Worm (Caenorhabditis elegans): ENCODE results near the gene C37C3.2.

Gene C37C3.2

DNA sequence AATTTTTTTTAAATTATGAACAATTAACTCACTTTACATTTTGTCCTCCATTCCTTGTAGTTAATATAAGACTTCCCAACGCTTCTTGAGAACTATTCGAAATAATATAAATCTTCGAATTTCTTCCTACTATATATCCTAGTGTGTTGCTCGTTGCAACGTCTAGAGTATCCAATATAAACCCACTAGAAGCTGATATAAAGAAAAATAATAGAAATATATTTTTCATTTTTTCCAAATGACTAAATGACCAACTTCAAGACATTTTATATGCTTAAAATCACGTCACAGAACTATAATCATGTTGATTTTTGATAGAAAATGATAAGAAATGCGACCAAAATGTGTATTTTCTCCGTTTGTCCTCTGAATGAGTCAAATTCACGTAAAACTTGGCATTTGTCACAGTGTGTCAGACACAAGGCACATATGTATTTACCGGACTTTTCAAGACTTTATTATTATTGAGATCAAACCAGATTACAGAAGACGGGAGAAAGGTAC, 7.3 kb downstream of the C37C3.2 start, which contains the start of gene C37C3.10:
C37C3.10 (minus strand) TSS at position 51 of the 504 bp plus-strand sequence.
- TF ChIP-seq him-1 (tag; optimal IDR thresholded peaks at IDR 0.05) (no peak), dao-5 (tag; optimal IDR thresholded peaks at IDR 0.05) (no peak), W03F9.2 (tag; optimal IDR thresholded peaks at IDR 0.05) (no peak)

DNA sequence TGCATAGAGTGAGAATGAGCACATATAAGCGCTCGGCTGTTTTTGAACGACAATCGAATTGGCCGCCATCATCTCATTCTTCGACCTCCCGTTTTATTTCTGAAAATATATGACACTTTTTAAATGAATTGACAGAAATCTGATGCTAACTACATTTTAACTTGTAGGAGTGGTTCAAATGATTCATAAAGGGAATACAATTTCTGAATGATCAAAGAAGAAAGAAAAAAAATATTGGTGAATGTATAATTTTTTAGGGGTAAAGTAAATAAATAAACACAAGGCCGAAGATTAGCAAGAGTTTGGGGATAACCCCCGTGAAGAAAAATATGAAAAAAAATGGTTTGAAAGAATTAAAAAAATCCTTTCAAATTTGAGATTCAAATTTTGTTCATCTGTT, 8.9 kb downstream of the C37C3.2 start, which contains the start of gene C37C3.11:
C37C3.11 (minus strand) TSS at position 101 of the 400 bp plus-strand sequence.
- TF ChIP-seq W03F9.2 (tag; optimal IDR thresholded peaks at IDR 0.05) = no peak
- TF ChIP-seq dao-5 (tag; optimal IDR thresholded peaks at IDR 0.05) = no peak
- TF ChIP-seq him-1 (tag; optimal IDR thresholded peaks at IDR 0.05) = no peak

DNA sequence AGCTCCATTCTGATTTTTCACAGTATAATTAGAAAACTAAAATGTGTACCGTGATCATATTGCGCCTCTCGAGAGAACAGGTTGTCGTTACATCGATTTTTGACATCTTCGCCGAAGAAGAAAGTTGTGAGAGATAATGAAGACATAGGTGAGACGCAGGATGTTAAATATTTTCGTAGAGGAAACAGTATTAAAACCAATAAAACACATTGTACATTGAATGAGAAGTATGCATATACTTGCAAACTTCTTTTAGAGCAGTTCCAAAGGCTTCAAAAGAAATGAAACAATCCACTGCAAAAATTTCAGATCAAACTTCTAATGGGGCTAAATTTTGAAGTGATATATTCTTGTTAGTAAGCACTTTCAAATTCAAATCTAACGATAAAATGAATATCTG, 15.0 kb downstream of the C37C3.2 start, which contains the start of gene nipi-4:
nipi-4 (minus strand) TSS at position 101 of the 400 bp plus-strand sequence.
- TF ChIP-seq W03F9.2 (tag; optimal IDR thresholded peaks at IDR 0.05) = no peak
- no peak for TF ChIP-seq him-1 (tag; optimal IDR thresholded peaks at IDR 0.05)
- TF ChIP-seq dao-5 (tag; optimal IDR thresholded peaks at IDR 0.05) = no peak

DNA sequence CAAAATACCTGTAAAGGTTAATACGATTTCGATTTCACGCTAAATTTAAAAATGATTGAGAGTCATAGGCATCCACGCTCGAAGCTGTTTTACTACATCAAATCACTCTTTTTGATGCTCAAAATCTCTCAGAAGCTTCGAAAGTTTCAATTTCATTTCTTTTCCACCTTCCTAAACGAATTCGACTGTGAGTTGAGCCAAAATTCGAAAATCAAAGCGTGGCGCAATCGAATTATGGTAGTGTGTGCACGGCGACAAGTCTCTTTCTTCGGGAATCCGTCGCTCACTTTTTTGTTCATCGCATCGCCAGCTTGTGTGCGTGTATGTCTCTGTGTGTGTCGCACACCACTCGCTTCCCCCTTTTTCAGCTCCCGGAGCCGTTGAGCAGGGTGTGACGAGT, 17.2 kb downstream of the C37C3.2 start:
- TF ChIP-seq dao-5 (tag; optimal IDR thresholded peaks at IDR 0.05) = no peak
- no peak for TF ChIP-seq W03F9.2 (tag; optimal IDR thresholded peaks at IDR 0.05)
- no peak for TF ChIP-seq him-1 (tag; optimal IDR thresholded peaks at IDR 0.05)

DNA sequence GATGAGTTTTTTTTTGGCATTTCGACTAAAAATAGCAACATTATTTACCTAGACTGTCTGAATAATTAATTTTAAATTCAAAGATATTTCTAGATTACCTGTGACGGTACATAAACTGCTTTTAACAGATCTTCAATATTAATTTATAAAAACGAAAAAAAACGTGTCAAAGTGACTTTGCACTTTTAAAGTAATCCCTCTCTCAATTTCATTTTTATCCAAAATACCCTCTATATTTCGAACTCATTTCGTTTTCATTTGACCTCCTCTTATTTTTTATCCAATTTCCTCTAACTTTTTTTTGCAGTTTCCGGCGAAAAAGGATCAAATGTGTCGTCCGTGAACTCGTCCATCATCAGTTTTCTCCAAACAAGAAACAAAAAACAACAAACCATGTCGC, 19.7 kb downstream of the C37C3.2 start, which contains the start of gene F40A3.4:
F40A3.4 (plus strand) TSS at position 301 of the 400 bp plus-strand sequence.
- no peak for TF ChIP-seq W03F9.2 (tag; optimal IDR thresholded peaks at IDR 0.05)
- no peak for TF ChIP-seq dao-5 (tag; optimal IDR thresholded peaks at IDR 0.05)
- no peak for TF ChIP-seq him-1 (tag; optimal IDR thresholded peaks at IDR 0.05)

DNA sequence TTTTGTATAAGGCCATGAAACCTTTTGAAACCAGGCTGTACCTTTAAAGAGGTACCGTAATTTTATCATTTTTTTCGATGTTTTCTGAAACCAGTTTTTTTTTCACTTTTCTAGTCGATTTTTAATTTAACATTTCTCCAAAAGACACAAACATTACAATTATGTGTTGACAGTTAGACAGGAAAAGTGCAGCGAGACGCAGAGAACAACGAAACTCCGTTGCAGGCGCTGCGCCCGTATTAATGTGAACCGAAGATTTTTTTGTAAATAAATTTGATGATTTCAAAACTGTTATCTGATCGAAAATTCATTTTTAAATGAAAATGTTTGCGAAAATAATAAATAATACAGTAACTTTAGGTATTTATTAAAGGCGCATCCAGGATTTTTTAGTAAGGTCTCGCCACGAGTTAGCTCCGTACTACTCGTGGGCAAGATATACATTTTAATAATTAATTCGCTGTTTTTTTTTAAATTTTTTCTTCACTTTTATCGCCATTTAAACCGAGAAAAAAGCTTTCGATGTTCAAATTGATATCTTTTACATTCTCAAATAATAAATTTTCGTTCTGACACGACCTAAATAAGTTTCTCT, 21.2 kb downstream of the C37C3.2 start, which contains the start of gene F40A3.3:
F40A3.3 (plus strand) TSS at position 564 of the 595 bp plus-strand sequence.
- TF ChIP-seq W03F9.2 (tag; optimal IDR thresholded peaks at IDR 0.05) (peak; percentile 38), dao-5 (tag; optimal IDR thresholded peaks at IDR 0.05) (no peak)

DNA sequence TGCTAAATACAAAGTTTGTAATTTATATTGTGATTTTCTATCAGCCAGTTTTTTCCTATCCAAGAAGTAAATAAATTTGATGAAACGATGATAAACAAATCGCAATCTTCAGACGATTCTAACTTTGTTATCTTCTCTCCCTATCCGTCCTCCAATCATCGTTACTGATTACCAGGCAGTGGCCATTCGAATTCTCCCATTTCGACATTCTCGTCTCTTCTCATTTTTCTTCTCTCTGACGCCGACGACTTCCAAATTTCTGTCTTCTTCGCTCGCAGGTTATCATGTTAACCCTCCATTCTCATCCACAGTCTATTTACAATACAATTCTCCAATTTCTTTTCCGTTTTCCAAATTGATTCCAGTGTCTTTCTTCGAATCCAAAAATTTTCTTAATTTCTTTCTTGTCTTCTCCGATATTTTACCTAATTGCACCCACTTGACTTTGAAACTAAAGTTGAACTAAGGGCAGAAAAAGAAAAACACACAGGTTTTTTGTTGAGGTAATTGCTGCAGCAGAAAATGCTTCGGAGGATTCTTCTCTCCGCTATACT, 22.7 kb downstream of the C37C3.2 start, which contains the start of gene F40A3.2:
F40A3.2 (plus strand) TSS at position 504 of the 554 bp plus-strand sequence.
- TF ChIP-seq him-1 (tag; optimal IDR thresholded peaks at IDR 0.05) = no peak
- TF ChIP-seq W03F9.2 (tag; optimal IDR thresholded peaks at IDR 0.05) = no peak
- no peak for TF ChIP-seq dao-5 (tag; optimal IDR thresholded peaks at IDR 0.05)

DNA sequence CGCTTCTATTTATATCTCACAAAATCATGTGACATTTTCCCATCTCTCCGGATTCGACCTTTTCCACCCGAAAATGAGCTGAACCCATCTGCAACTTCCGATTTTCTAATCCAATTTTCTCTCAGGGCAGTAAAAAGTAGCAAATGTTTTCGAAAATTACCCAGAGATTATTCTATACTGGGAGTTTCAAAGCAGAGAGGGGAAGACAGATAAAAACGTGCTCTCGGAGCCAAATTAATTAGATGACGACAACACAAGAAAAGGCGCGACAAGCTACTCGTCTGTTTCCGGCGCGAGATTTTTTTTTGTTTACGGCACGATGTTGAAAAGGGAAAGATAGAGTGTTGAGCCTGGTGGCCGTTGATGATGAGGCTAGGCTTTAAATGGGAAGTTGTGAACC, 28.7 kb downstream of the C37C3.2 start:
- no peak for TF ChIP-seq W03F9.2 (tag; optimal IDR thresholded peaks at IDR 0.05)
- TF ChIP-seq him-1 (tag; optimal IDR thresholded peaks at IDR 0.05) = no peak
- TF ChIP-seq dao-5 (tag; optimal IDR thresholded peaks at IDR 0.05) = no peak

DNA sequence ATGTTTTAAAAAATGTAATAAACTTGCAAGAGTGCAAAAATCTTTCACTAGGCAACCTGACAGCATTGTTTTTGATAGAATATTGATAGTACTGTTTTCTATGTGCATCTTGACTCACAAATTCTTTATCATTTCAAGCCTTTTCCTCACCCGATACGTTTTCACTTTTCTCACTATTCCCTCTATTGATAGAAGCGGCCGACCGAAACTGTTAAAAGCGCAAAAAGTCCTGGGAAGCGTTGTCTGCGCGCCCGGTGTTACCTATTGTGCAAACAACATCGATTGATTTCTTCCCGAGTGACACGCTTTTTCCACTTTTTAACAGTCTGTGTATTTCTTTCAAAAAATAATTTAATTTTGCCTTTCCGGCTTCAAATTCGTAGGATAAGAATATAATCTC, 32.3 kb downstream of the C37C3.2 start:
- no peak for TF ChIP-seq dao-5 (tag; optimal IDR thresholded peaks at IDR 0.05)
- no peak for TF ChIP-seq W03F9.2 (tag; optimal IDR thresholded peaks at IDR 0.05)
- no peak for TF ChIP-seq him-1 (tag; optimal IDR thresholded peaks at IDR 0.05)

DNA sequence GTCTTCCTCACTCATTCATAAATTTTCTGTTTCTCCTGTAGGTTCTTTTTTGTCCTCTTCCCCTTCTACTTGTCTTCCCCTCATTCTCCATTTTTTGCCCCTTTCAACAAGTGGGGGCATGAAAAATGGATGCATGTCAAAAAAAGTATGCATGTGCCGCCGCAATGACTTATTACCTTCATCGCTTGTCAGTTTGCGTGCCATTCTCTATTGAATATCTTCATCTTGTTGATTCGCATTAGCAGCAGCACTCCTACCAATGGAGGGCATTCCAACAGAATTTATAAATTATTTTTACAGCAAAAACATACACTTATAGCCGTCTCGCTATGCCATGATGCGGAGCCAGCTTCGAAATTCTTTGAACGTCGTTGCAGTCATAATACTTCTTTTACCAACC, 35.5 kb downstream of the C37C3.2 start, which contains the start of gene F40A3.1:
F40A3.1 (plus strand) TSS at position 301 of the 400 bp plus-strand sequence.
- TF ChIP-seq dao-5 (tag; optimal IDR thresholded peaks at IDR 0.05) (no peak), him-1 (tag; optimal IDR thresholded peaks at IDR 0.05) (no peak)

DNA sequence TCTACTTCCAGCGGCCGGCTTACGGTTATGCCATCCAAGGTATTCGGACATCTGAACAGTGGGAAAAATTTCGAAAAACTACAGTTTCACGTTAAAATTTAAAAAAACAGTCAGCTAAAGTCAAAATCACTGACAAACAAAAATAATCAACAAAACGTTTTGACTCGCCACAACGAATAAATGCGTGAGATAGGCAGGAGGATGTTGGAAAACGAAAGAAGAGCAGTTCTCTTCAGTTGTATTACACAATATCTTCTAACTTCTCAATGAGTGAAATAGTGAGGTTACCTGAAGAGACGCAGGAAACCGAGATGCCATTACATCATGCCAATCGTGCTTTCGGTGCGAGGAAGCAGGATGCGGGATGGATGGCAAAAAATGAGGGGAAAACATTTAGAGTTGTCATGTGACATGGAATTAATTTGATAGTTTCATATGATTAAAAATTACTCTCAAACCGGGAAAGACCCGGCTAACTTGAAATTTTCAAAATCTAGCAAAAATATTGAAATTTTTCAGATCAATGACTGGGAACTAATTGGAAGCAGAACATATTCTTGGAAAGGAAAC, 38.2 kb downstream of the C37C3.2 start, which contains the start of gene F40A3.6:
F40A3.6 (minus strand) TSS at position 51 of the 570 bp plus-strand sequence.
- TF ChIP-seq him-1 (tag; optimal IDR thresholded peaks at IDR 0.05) (no peak), W03F9.2 (tag; optimal IDR thresholded peaks at IDR 0.05) (no peak), dao-5 (tag; optimal IDR thresholded peaks at IDR 0.05) (no peak)

DNA sequence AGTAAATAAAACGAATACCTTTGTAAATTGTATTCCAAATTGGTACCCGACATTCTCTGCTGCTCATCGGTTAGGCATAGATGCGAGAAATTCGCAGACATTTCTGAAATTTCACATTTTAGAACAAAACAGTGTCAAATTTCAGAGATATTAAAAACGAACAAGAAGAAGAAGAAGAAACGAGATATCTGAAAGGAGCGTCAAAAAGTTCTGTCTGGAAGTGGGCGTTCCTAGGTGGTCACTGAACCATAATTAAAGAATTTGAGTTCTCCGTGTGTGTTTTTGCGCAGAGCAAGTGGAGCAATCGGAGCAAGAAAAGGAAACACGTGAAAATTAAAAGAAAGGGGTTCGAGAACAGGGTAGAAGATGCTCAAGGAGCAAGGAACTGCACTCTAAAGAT, 44.0 kb downstream of the C37C3.2 start, which contains the start of gene F40A3.7:
F40A3.7 (minus strand) TSS at position 101 of the 400 bp plus-strand sequence.
- TF ChIP-seq him-1 (tag; optimal IDR thresholded peaks at IDR 0.05) = no peak
- no peak for TF ChIP-seq W03F9.2 (tag; optimal IDR thresholded peaks at IDR 0.05)
- no peak for TF ChIP-seq dao-5 (tag; optimal IDR thresholded peaks at IDR 0.05)

DNA sequence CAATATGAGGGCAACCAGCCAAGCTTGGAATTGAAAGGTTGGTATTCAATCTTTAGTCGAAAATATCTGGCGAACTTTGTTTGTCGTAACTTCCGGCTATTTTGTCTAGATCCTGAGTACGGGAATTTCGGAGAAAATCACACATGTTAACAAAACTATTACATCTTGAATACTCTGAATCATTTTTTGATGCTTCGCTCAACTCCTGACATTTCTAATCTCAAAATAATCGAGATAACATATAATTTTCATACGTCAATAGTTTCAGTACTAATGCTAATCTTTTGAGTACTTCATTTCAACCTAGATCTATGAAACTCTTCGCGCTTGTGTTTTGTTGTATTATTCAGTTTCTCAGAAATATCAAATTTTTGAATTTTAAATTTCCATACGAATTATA, 45.5 kb downstream of the C37C3.2 start:
- TF ChIP-seq W03F9.2 (tag; optimal IDR thresholded peaks at IDR 0.05) (no peak), him-1 (tag; optimal IDR thresholded peaks at IDR 0.05) (no peak), dao-5 (tag; optimal IDR thresholded peaks at IDR 0.05) (no peak)

DNA sequence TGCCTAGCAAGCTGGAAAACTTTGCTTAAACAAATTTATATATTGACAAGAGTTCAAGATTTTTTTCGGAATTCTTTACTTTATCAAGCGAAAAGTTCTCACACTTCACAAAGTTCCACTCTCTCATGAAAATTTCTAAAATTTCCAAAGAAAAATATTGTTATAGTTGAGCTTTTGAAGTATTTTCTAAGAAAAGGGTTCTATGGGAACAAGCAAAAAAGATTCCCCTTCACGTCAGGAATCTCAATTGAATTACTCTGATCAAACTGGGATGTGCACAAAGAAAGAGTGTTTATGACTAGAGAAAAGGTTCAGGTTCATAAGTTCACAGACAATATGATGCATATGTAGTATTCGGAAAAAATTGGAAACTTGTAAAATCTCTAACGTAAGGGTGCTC, 48.6 kb downstream of the C37C3.2 start:
- no peak for TF ChIP-seq dao-5 (tag; optimal IDR thresholded peaks at IDR 0.05)
- no peak for TF ChIP-seq W03F9.2 (tag; optimal IDR thresholded peaks at IDR 0.05)
- TF ChIP-seq him-1 (tag; optimal IDR thresholded peaks at IDR 0.05) = no peak
